Fruit fly (Drosophila melanogaster) S2 (cell line): ENCODE results near the gene CG33181.

ENCODE experiments used
- CG8478 ChIP-seq: fragments of >200 bp; optimal IDR thresholded peaks from 2 replicates; lab custom pipeline; 2018
- CTCF ChIP-seq, 2 experiments: fragments of >200 bp; optimal IDR thresholded peaks; 2 replicates each; lab custom pipeline; 2018

The CG33181 gene

dm6 chrX:8520517-8520916, 31.4 kb downstream of the CG33181 start:
- TF ChIP-seq CG8478 (lab: Kevin White, UChicago) (no peak), CTCF (optimal IDR thresholded peaks at IDR 0.05; lab: Kevin White, UChicago) (no peak)

dm6 chrX:8521492-8521891, 32.3 kb downstream of the CG33181 start:
- TF ChIP-seq CG8478 (lab: Kevin White, UChicago) (no peak), CTCF (optimal IDR thresholded peaks at IDR 0.05; lab: Kevin White, UChicago) (no peak)

DNA sequence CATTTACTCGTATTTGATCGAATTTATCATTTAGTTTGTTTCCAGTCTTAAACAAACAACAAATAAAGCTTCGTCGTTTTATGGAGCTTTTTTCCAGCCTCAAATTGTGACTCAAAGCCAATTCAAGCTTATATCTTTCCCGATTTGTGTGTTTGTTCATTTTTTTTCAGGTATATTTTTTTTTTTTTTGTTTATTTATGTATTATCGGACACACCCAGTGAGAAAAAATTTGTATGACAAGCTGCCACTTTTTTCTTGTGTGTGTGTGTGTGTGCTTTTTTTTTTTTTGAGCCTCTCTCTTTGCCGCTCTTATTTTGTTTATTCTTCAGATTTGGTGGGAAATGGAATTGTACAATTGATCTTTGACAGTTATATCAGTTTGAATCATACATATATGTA, 33.4 kb downstream of the CG33181 start:
- TF ChIP-seq CTCF (optimal IDR thresholded peaks at IDR 0.05; lab: Kevin White, UChicago) (no peak), CG8478 (lab: Kevin White, UChicago) (no peak)

- TF ChIP-seq CTCF (optimal IDR thresholded peaks at IDR 0.05; lab: Kevin White, UChicago) (no peak), CG8478 (lab: Kevin White, UChicago) (no peak)
Observed at dm6 chrX:8523572-8524155, 34.5 kb downstream of the CG33181 start.

DNA sequence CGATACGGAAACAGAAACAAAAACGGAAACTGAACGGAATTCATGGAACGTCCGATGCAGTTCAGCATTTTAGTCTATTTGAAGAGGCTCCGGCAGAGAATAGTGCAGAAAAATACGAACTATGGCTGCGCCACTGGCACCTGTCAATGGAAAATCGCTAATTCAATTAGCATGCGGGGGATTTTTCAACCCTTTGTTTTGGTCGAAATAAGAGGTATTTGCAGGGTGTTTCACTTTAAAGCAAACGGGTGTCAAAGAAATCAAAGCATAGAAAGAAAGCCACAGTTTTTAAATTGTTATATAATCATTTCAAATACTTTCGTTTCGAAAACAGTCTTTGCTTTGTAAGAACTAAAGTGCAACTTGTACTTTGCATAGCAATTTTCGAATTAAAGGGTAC, 40.5 kb downstream of the CG33181 start, which contains the start of gene PIP82:
TSS of gene PIP82 (minus strand) at position 101 of the 400 bp plus-strand sequence.
- TF ChIP-seq CTCF (optimal IDR thresholded peaks at IDR 0.05; lab: Kevin White, UChicago) (no peak), CG8478 (lab: Kevin White, UChicago) (no peak)

dm6 chrX:8531775-8532174, 42.6 kb downstream of the CG33181 start:
- TF ChIP-seq CG8478 (lab: Kevin White, UChicago) (no peak), CTCF (optimal IDR thresholded peaks at IDR 0.05; lab: Kevin White, UChicago) (no peak)

DNA sequence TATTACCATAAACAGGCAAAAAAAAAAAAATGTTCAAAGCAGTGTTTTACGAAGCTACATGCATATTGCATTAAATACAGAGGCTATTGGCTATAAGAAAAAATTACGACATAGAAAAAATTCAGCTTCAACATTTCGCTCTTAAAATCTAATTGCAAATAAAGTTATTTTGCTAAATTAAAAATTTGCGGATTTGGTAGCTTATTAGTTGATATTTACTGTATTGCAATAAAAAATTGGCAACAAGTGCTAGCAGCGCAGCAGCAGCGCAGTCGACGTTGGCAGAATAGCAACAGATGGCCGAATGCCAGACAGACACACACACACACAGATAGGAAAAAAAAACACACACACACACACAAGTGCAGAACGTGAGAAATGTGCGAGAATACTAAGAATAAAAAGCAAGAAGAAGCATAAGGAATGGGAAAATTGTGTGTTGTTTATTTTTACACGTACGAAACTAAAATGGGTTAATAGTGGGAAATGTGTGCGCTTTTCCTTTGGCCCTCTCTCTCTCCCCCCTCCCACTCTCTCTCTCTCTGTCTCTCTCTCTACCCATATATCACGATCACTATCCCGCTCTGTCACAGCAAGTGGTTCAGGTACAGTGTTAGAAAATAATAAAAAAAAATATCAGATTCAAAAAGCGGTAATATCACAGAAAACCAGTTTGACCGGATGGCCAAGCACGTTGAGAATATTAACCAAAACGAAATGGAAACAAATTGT, 44.6 kb downstream of the CG33181 start:
- no peak for TF ChIP-seq CG8478 (lab: Kevin White, UChicago)
- no peak for TF ChIP-seq CTCF (optimal IDR thresholded peaks at IDR 0.05; lab: Kevin White, UChicago)

DNA sequence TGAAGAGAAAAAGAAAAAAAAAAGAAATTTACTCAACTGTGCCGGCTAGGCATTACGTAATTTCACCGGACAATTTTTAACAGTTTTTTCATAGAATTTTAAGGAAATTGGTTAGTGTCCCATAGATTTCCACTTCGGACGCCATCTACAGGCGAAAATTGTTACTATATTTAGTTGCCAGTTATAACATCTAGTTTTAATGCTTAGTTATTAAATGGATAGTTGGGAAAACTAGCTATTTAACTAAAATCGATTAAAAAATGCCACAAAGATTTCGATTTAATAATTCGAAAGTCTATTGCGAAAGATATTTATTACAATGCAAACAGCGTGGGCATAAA, 45.1 kb downstream of the CG33181 start:
- no peak for TF ChIP-seq CG8478 (lab: Kevin White, UChicago)
- peak; percentile 35 to 65 for TF ChIP-seq CTCF (optimal IDR thresholded peaks at IDR 0.05; lab: Kevin White, UChicago)

dm6 chrX:8534734-8535133, 45.6 kb downstream of the CG33181 start:
- TF ChIP-seq CG8478 (lab: Kevin White, UChicago): no peak
- no peak for TF ChIP-seq CTCF (optimal IDR thresholded peaks at IDR 0.05; lab: Kevin White, UChicago)

- TF ChIP-seq CTCF (optimal IDR thresholded peaks at IDR 0.05; lab: Kevin White, UChicago): no peak
- no peak for TF ChIP-seq CG8478 (lab: Kevin White, UChicago)
Observed at dm6 chrX:8536649-8537048, 47.5 kb downstream of the CG33181 start.

dm6 chrX:8538182-8538581, 49.0 kb downstream of the CG33181 start:
- TF ChIP-seq CG8478 (lab: Kevin White, UChicago) (no peak), CTCF (optimal IDR thresholded peaks at IDR 0.05; lab: Kevin White, UChicago) (no peak)

DNA sequence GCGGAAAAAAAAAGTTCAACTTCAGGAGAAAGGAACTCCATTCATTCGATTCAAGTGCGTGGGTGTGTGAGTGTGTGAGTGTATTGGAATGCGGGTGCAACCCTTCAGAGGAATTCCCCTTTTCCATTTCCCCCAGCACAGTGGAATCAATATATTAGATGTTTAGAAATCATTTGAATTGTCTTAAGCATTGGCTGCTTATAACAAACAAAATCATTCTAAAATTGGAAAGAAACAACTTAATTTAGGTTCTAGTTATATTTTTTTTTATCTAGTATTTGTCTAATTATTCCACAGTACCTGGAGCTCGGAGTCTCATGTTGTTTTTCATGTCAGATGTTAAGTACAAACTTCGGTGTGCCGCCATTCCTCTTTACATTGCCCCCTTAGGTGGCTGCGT, 49.8 kb downstream of the CG33181 start:
- TF ChIP-seq CG8478 (lab: Kevin White, UChicago): no peak
- no peak for TF ChIP-seq CTCF (optimal IDR thresholded peaks at IDR 0.05; lab: Kevin White, UChicago)

dm6 chrX:8541985-8542384, 52.8 kb downstream of the CG33181 start:
- TF ChIP-seq CG8478 (lab: Kevin White, UChicago) (no peak), CTCF (optimal IDR thresholded peaks at IDR 0.05; lab: Kevin White, UChicago) (no peak)

DNA sequence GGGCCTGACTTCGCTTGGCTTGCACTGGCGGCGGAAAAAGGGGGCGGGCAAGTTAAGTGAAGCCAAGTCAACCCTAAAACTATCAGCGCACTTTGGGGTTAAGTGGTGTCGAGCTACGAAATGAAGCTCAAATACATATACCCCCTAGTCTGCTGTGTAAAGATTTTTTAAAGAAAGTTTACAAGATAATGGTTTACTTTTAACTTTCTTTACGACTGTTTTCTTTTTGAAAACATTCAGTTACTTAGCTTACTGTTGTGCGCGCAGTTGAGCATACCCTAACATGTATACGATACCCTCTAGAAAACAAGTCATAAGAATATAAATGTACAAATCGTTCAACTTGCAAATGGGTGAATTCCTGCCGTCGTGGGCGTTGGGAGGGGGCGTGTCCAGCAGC, 53.6 kb downstream of the CG33181 start:
- TF ChIP-seq CG8478 (lab: Kevin White, UChicago) (no peak), CTCF (optimal IDR thresholded peaks at IDR 0.05; lab: Kevin White, UChicago) (no peak)

DNA sequence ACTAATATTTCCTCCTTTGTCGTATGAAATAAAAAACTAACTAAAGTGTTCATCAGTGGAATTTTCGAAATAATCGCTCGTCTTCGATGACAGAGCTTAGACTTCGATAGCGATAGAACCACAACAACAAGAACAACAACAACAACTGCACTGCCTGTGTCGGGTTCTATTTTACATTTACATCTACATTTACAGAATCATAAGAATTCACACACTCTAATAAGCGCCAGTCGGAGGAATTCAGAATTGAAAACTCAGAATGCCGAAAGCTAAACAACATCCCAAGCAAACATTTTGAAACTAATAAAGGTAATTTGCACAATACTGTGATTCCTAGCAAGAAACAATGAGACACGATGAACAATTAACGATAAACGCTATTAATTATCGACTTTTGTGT, 65.2 kb downstream of the CG33181 start:
- TF ChIP-seq CG8478 (lab: Kevin White, UChicago) (no peak), CTCF (optimal IDR thresholded peaks at IDR 0.05; lab: Kevin White, UChicago) (peak in 1 of 2 experiments; percentile 12)

DNA sequence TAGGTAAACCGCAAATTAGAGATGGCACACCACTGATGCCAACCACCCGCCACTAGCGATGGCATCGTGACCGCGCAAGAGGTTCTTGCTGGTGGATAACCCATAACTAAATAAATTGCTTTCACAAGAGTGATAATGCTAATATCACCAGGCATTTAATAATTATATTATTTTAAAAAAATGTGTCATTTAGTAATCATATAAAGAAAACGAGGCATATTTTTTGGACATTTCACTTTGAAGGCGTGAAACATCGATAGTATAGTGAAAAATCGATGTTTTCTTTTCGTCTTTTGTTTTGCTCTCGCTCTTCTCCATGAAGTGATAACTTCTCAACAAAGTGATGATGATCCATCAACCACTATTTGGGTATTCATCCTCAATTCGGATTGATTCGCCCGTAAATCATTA, 69.6 kb downstream of the CG33181 start, which contains the start of gene IntS4:
TSS of gene IntS4 (minus strand) at position 20 of the 411 bp plus-strand sequence.
- TF ChIP-seq CTCF (optimal IDR thresholded peaks at IDR 0.05; lab: Kevin White, UChicago): no peak
